In the genomic region with DNA sequence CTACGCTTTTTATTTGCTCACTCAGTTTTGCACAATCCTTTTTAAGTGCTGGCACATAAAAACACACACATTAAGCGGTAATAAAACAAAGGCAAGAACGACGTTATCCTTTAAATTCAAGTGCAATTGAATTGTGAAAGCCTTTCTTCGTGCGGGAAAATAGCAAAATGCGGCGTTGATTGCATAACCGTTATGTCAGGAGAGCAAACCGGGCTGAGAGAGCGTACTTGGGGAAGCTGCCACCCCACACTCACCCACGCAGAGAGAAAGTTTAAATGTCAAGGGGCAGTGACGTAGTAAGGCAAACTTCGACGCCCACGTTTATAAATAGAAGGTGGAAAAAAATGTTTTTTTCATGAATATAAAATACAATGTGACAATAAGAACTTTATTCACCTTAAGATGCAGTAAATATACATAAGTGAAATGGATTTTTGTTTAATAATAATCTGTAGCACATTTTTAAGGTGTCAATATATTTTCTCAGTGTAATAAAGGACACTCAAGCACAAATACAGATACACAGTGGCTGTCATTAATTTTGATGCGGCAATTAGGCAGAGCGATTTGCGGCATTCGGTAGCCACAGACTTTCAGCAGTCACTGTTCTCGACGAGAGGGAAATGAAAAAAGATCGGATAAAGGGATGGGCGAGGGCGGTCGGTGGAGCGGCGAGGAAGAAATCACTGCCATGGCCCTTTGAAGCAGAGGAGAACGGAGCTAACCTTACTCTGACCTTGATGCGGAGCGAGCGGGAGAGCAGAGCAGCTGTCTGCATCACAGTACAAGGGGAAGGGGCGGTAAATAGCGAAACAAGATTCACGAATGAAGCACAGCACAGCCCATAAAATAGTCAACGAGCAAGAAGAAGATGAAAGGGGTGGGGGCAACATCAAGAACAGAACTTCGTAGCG, we compare ENCODE assay signal across 5 fruit fly cellular contexts.
TF ChIP-seq lines count a peak whose summit lies in the region.

No protein-coding gene starts in this region.

- TF ChIP-seq CTCF in whole organism, embryonic (GFP tag; optimal IDR thresholded peaks at IDR 0.05; lab: Kevin White, UChicago), result no peak

TF ChIP-seq in whole organism, adult, 20 proteins besides CTCF, POLR2A, EP300 and RAD21 (continues in another document):
- TF ChIP-seq CG5204 (GFP tag; optimal IDR thresholded peaks at IDR 0.05; lab: Kevin White, UChicago), result peak; percentile 54
- TF ChIP-seq Crg-1 (GFP tag; optimal IDR thresholded peaks at IDR 0.05; lab: Kevin White, UChicago), result no peak
- TF ChIP-seq CG12768 (GFP tag; optimal IDR thresholded peaks at IDR 0.05; lab: Kevin White, UChicago), result no peak
- peak; percentile 18 for TF ChIP-seq CG14711 (tag; optimal IDR thresholded peaks at IDR 0.05; lab: Kevin White, UChicago)
- TF ChIP-seq Hr96 (GFP tag; optimal IDR thresholded peaks at IDR 0.05; lab: Kevin White, UChicago), result peak; percentile 46
- TF ChIP-seq CG33017 (tag; optimal IDR thresholded peaks at IDR 0.05; lab: Kevin White, UChicago), result peak; percentile 69
- TF ChIP-seq CG7045 (GFP tag; optimal IDR thresholded peaks at IDR 0.05; lab: Kevin White, UChicago), result peak; percentile 60
- TF ChIP-seq Clk (GFP tag; optimal IDR thresholded peaks at IDR 0.05; lab: Kevin White, UChicago), result no peak
- TF ChIP-seq toe (GFP tag; optimal IDR thresholded peaks at IDR 0.05; lab: Kevin White, UChicago), result no peak
- TF ChIP-seq CG11617 (GFP tag; optimal IDR thresholded peaks at IDR 0.05; lab: Kevin White, UChicago), result no peak
- no peak for TF ChIP-seq CG1620 (GFP tag; optimal IDR thresholded peaks at IDR 0.05; lab: Kevin White, UChicago)
- no peak for TF ChIP-seq tj (GFP tag; optimal IDR thresholded peaks at IDR 0.05; lab: Kevin White, UChicago)
- peak; percentile 46 for TF ChIP-seq kay (GFP tag; lab: Kevin White, UChicago; ENCODE audit: borderline replicate concordance)
- TF ChIP-seq pad (GFP tag; optimal IDR thresholded peaks at IDR 0.05; lab: Kevin White, UChicago), result peak; percentile 65
- no peak for TF ChIP-seq bab1 (GFP tag; optimal IDR thresholded peaks at IDR 0.05; lab: Kevin White, UChicago)
- TF ChIP-seq CG7101 (tag; optimal IDR thresholded peaks at IDR 0.05; lab: Kevin White, UChicago), result peak; percentile 15

TF ChIP-seq in whole organism, embryonic, 481 proteins besides CTCF, POLR2A, EP300 and RAD21 (continues in another document):
- no peak for TF ChIP-seq nerfin-1 (tag; optimal IDR thresholded peaks at IDR 0.05; lab: Kevin White, UChicago)
- TF ChIP-seq CG8281 (tag; optimal IDR thresholded peaks at IDR 0.05; lab: Kevin White, UChicago), result no peak
- TF ChIP-seq Scr (GFP tag; IDR thresholded peaks at IDR 0.05; lab: Robert Waterston, UW; ENCODE audit: partially characterized antibody), result no peak; the same call in 1 of the 2 replicates
- no peak for TF ChIP-seq CG10366 (GFP tag; IDR thresholded peaks at IDR 0.05; lab: Robert Waterston, UW)
- peak; percentile 60; the same call in 1 of the 2 replicates for TF ChIP-seq Xrp1 (GFP tag; IDR thresholded peaks at IDR 0.05; lab: Robert Waterston, UW)
- TF ChIP-seq Ets65A (GFP tag; lab: Kevin White, UChicago), result peak; percentile 55
- peak; percentile 52 for TF ChIP-seq scrt (GFP tag; optimal IDR thresholded peaks at IDR 0.05; lab: Kevin White, UChicago)
- peak; percentile 83 for TF ChIP-seq CG2120 (GFP tag; optimal IDR thresholded peaks at IDR 0.05; lab: Kevin White, UChicago)
- no peak for TF ChIP-seq sc (optimal IDR thresholded peaks at IDR 0.05; lab: Kevin White, UChicago)
- no peak for TF ChIP-seq sc (GFP tag; optimal IDR thresholded peaks at IDR 0.05; lab: Kevin White, UChicago)
- TF ChIP-seq MBD-R2 (GFP tag; IDR thresholded peaks at IDR 0.05; lab: Robert Waterston, UW), result no peak
- TF ChIP-seq Oli (tag; optimal IDR thresholded peaks at IDR 0.05; lab: Kevin White, UChicago), result peak; percentile 36
- peak; percentile 70 for TF ChIP-seq Atf6 (GFP tag; IDR thresholded peaks at IDR 0.05; lab: Robert Waterston, UW)
- TF ChIP-seq ranshi (GFP tag; IDR thresholded peaks at IDR 0.05; lab: Robert Waterston, UW), result peak; percentile 37
- TF ChIP-seq Atf-2 (GFP tag; optimal IDR thresholded peaks at IDR 0.05; lab: Kevin White, UChicago), result no peak
- peak; percentile 47 for TF ChIP-seq Sox102F (GFP tag; optimal IDR thresholded peaks at IDR 0.05; lab: Kevin White, UChicago)
- TF ChIP-seq CG6689 (GFP tag; IDR thresholded peaks at IDR 0.05; lab: Robert Waterston, UW), result no peak

TF ChIP-seq in whole organism, prepupa, 60 proteins besides CTCF, POLR2A, EP300 and RAD21 (continues in another document):
- TF ChIP-seq Lpt (GFP tag; optimal IDR thresholded peaks at IDR 0.05; lab: Kevin White, UChicago) (no peak), Sox102F (GFP tag; optimal IDR thresholded peaks at IDR 0.05; lab: Kevin White, UChicago) (peak; percentile 52), Sox15 (GFP tag; optimal IDR thresholded peaks at IDR 0.05; lab: Kevin White, UChicago) (peak; percentile 9), CG6163 (GFP tag; IDR thresholded peaks at IDR 0.05; lab: Robert Waterston, UW) (peak; percentile 30; the same call in 1 of the 3 replicates), fkh (GFP tag; optimal IDR thresholded peaks at IDR 0.05; lab: Kevin White, UChicago) (no peak), CG8319 (GFP tag; optimal IDR thresholded peaks at IDR 0.05; lab: Kevin White, UChicago) (no peak), CG1621 (tag; optimal IDR thresholded peaks at IDR 0.05; lab: Kevin White, UChicago) (peak; percentile 45), CG16779 (tag; optimal IDR thresholded peaks at IDR 0.05; lab: Kevin White, UChicago) (no peak), achi (GFP tag; optimal IDR thresholded peaks at IDR 0.05; lab: Kevin White, UChicago) (peak; percentile 51), Eip75B (GFP tag; optimal IDR thresholded peaks at IDR 0.05; lab: Kevin White, UChicago) (peak; percentile 65), CG3032 (tag; optimal IDR thresholded peaks at IDR 0.05; lab: Kevin White, UChicago) (peak; percentile 64), CG6808 (GFP tag; optimal IDR thresholded peaks at IDR 0.05; lab: Kevin White, UChicago) (no peak), CG11294 (GFP tag; IDR thresholded peaks at IDR 0.05; lab: Robert Waterston, UW) (0 out of 2 replicates have a peak, but pooled peaks have one; percentile 9), CG15336 (GFP tag; IDR thresholded peaks at IDR 0.05; lab: Robert Waterston, UW) (0 out of 2 replicates have a peak, but pooled peaks have one; percentile 20), spab (GFP tag; optimal IDR thresholded peaks at IDR 0.05; lab: Kevin White, UChicago) (peak; percentile 29), CG31627 (GFP tag; optimal IDR thresholded peaks at IDR 0.05; lab: Kevin White, UChicago) (peak; percentile 26)

TF ChIP-seq in whole organism, pupa, 21 proteins besides CTCF, POLR2A, EP300 and RAD21 (continues in another document):
- TF ChIP-seq CG12605 (GFP tag; IDR thresholded peaks at IDR 0.05; lab: Robert Waterston, UW) (peak; percentile 39; the same call in 1 of the 2 replicates), CG13204 (GFP tag; optimal IDR thresholded peaks at IDR 0.05; lab: Kevin White, UChicago) (peak; percentile 88), CG8159 (tag; optimal IDR thresholded peaks at IDR 0.05; lab: Kevin White, UChicago) (peak; percentile 31), CG9948 (tag; optimal IDR thresholded peaks at IDR 0.05; lab: Kevin White, UChicago) (peak; percentile 76), CG14655 (GFP tag; optimal IDR thresholded peaks at IDR 0.05; lab: Kevin White, UChicago) (peak; percentile 37), CG10348 (GFP tag; IDR thresholded peaks at IDR 0.05; lab: Robert Waterston, UW) (no peak), Pif1A (GFP tag; optimal IDR thresholded peaks at IDR 0.05; lab: Kevin White, UChicago) (peak; percentile 64), CG32121 (GFP tag; IDR thresholded peaks at IDR 0.05; lab: Robert Waterston, UW) (no peak), fd96Ca (GFP tag; IDR thresholded peaks at IDR 0.05; lab: Robert Waterston, UW) (peak; percentile 42; the same call in 1 of the 3 replicates), CG8301 (tag; optimal IDR thresholded peaks at IDR 0.05; lab: Kevin White, UChicago) (peak; percentile 42), Ets98B (GFP tag; IDR thresholded peaks at IDR 0.05; lab: Robert Waterston, UW) (no peak), Pif1B (GFP tag; optimal IDR thresholded peaks at IDR 0.05; lab: Kevin White, UChicago) (peak; percentile 21), CG17806 (tag; optimal IDR thresholded peaks at IDR 0.05; lab: Kevin White, UChicago) (peak; percentile 73), rn (GFP tag; IDR thresholded peaks at IDR 0.05; lab: Robert Waterston, UW) (no peak), CG34367 (tag; optimal IDR thresholded peaks at IDR 0.05; lab: Kevin White, UChicago) (peak; percentile 66), EcR (GFP tag; optimal IDR thresholded peaks at IDR 0.05; lab: Kevin White, UChicago) (peak; percentile 96), gl (tag; optimal IDR thresholded peaks at IDR 0.05; lab: Kevin White, UChicago) (peak; percentile 18), D1 (tag; optimal IDR thresholded peaks at IDR 0.05; lab: Kevin White, UChicago) (no peak)

TF ChIP-seq in whole organism, wandering third instar larva, 38 proteins besides CTCF, POLR2A, EP300 and RAD21 (continues in another document):
- TF ChIP-seq h (GFP tag; optimal IDR thresholded peaks at IDR 0.05; lab: Kevin White, UChicago) (peak; percentile 49), tai (GFP tag; optimal IDR thresholded peaks at IDR 0.05; lab: Kevin White, UChicago) (peak; percentile 6), Hr83 (GFP tag; optimal IDR thresholded peaks at IDR 0.05; lab: Kevin White, UChicago; ENCODE audit: poor library complexity, severe bottlenecking) (no peak), psq (GFP tag; optimal IDR thresholded peaks at IDR 0.05; lab: Kevin White, UChicago) (no peak), jim (GFP tag; optimal IDR thresholded peaks at IDR 0.05; lab: Kevin White, UChicago) (no peak), dsf (GFP tag; optimal IDR thresholded peaks at IDR 0.05; lab: Kevin White, UChicago; ENCODE audit: borderline replicate concordance) (no peak), fru (GFP tag; optimal IDR thresholded peaks at IDR 0.05; lab: Kevin White, UChicago) (peak; percentile 58), Vsx2 (GFP tag; optimal IDR thresholded peaks at IDR 0.05; lab: Kevin White, UChicago; ENCODE audit: partially characterized antibody) (no peak), usp (GFP tag; optimal IDR thresholded peaks at IDR 0.05; lab: Kevin White, UChicago) (no peak), Mio (GFP tag; optimal IDR thresholded peaks at IDR 0.05; lab: Kevin White, UChicago) (no peak), ey (GFP tag; optimal IDR thresholded peaks at IDR 0.05; lab: Kevin White, UChicago) (no peak), CrebA (GFP tag; optimal IDR thresholded peaks at IDR 0.05; lab: Kevin White, UChicago; ENCODE audit: borderline replicate concordance) (no peak), HLH106 (tag; optimal IDR thresholded peaks at IDR 0.05; lab: Kevin White, UChicago) (peak; percentile 23), Hr78 (GFP tag; optimal IDR thresholded peaks at IDR 0.05; lab: Kevin White, UChicago) (no peak), GATAd (GFP tag; optimal IDR thresholded peaks at IDR 0.05; lab: Kevin White, UChicago) (no peak), N (GFP tag; optimal IDR thresholded peaks at IDR 0.05; lab: Kevin White, UChicago) (no peak), br (GFP tag; optimal IDR thresholded peaks at IDR 0.05; lab: Kevin White, UChicago) (peak; percentile 24), Abd-B (GFP tag; optimal IDR thresholded peaks at IDR 0.05; lab: Kevin White, UChicago) (no peak), foxo (GFP tag; optimal IDR thresholded peaks at IDR 0.05; lab: Kevin White, UChicago) (peak in 1 of 2 experiments; percentile 29)
